Fruit fly (Drosophila melanogaster): ENCODE data around the gene Atg1.

The Atg1 gene

dm6 chr3L:12802443-12802865 is 2.5 kb downstream of the Atg1 start (continued):
- TF ChIP-seq ems (GFP tag; optimal IDR thresholded peaks at IDR 0.05) (no peak), prd (optimal IDR thresholded peaks at IDR 0.05) (no peak), prd (GFP tag; IDR thresholded peaks at IDR 0.05) (no peak), B-H1 (GFP tag; IDR thresholded peaks at IDR 0.05) (no peak), D19B (GFP tag; optimal IDR thresholded peaks at IDR 0.05) (no peak), ci (GFP tag; IDR thresholded peaks at IDR 0.05) (0 out of 3 replicates have a peak, but pooled peaks have one; percentile 10), CG32772 (GFP tag; IDR thresholded peaks at IDR 0.05) (no peak), tap (tag; optimal IDR thresholded peaks at IDR 0.05) (no peak), sob (GFP tag; IDR thresholded peaks at IDR 0.05) (peak; percentile 26; the same call in 1 of the 2 replicates), C15 (GFP tag; IDR thresholded peaks at IDR 0.05) (no peak), Dek (tag; optimal IDR thresholded peaks at IDR 0.05) (no peak), corto (GFP tag; optimal IDR thresholded peaks at IDR 0.05) (no peak), otp (GFP tag; IDR thresholded peaks at IDR 0.05) (no peak), pros (GFP tag; optimal IDR thresholded peaks at IDR 0.05) (no peak), kni (GFP tag; optimal IDR thresholded peaks at IDR 0.05) (no peak), sens (GFP tag) (peak; percentile 88), kay (GFP tag; optimal IDR thresholded peaks at IDR 0.05) (no peak), CG10267 (tag; optimal IDR thresholded peaks at IDR 0.05) (no peak), Max (GFP tag; optimal IDR thresholded peaks at IDR 0.05) (no peak), abd-A (tag; optimal IDR thresholded peaks at IDR 0.05) (no peak), crol (GFP tag; IDR thresholded peaks at IDR 0.05) (no peak), Oaz (GFP tag; IDR thresholded peaks at IDR 0.05) (no peak), CG7357 (GFP tag; IDR thresholded peaks at IDR 0.05) (no peak), tup (GFP tag; optimal IDR thresholded peaks at IDR 0.05) (no peak), unpg (GFP tag; optimal IDR thresholded peaks at IDR 0.05) (no peak), CG6689 (GFP tag; IDR thresholded peaks at IDR 0.05) (no peak), Atf3 (GFP tag; optimal IDR thresholded peaks at IDR 0.05) (no peak), nmo (GFP tag; optimal IDR thresholded peaks at IDR 0.05) (no peak), Antp (GFP tag; optimal IDR thresholded peaks at IDR 0.05) (no peak), CG8290 (GFP tag; optimal IDR thresholded peaks at IDR 0.05) (no peak), CG8290 (tag; optimal IDR thresholded peaks at IDR 0.05) (peak in 1 of 2 experiments; percentile 67), CG8765 (GFP tag; IDR thresholded peaks at IDR 0.05) (no peak), E2f1 (GFP tag; IDR thresholded peaks at IDR 0.05) (no peak), sug (tag; optimal IDR thresholded peaks at IDR 0.05) (peak; percentile 28), CG2129 (GFP tag; IDR thresholded peaks at IDR 0.05; ENCODE audit: partially characterized antibody) (no peak), CG10979 (tag; optimal IDR thresholded peaks at IDR 0.05) (no peak), chif (GFP tag; optimal IDR thresholded peaks at IDR 0.05) (no peak), Ravus (GFP tag; IDR thresholded peaks at IDR 0.05) (no peak), CG9609 (GFP tag; optimal IDR thresholded peaks at IDR 0.05) (no peak), CG30403 (GFP tag; optimal IDR thresholded peaks at IDR 0.05) (no peak), CG10565 (GFP tag; optimal IDR thresholded peaks at IDR 0.05) (no peak), CG10654 (GFP tag; optimal IDR thresholded peaks at IDR 0.05) (no peak), Dip2 (GFP tag; IDR thresholded peaks at IDR 0.05) (no peak), CG2202 (tag; optimal IDR thresholded peaks at IDR 0.05) (no peak), CG1024 (GFP tag; IDR thresholded peaks at IDR 0.05) (no peak), Kr (GFP tag; optimal IDR thresholded peaks at IDR 0.05) (no peak), CG9932 (GFP tag; IDR thresholded peaks at IDR 0.05) (no peak), gro (GFP tag; optimal IDR thresholded peaks at IDR 0.05) (no peak), CG12659 (GFP tag; optimal IDR thresholded peaks at IDR 0.05) (no peak), pfk (GFP tag; optimal IDR thresholded peaks at IDR 0.05) (no peak), gsb-n (tag; optimal IDR thresholded peaks at IDR 0.05) (no peak), repo (GFP tag; optimal IDR thresholded peaks at IDR 0.05) (no peak), CG7987 (GFP tag; optimal IDR thresholded peaks at IDR 0.05) (peak; percentile 40)

Measured in whole organism, embryonic.